Fruit fly (Drosophila melanogaster) whole organism, pupa: Measurements from ENCODE around the gene Klp10A.

Source experiments
- CG12605 ChIP-seq: fragments of 200-800 bp; sonication (Bioruptor generic); IDR thresholded peaks from 2 replicates; pipeline ENCODE4 v1.3.6; 2022; ENCODE audit warnings: missing biosample characterization, missing genetic modification characterization
- CG13204 ChIP-seq: fragments of 200-800 bp; sonication (Bioruptor generic); optimal IDR thresholded peaks from 2 replicates; lab custom pipeline; 2018; ENCODE audit warnings: missing biosample characterization, mild to moderate bottlenecking, missing genetic modification characterization, moderate library complexity
- CG15710 ChIP-seq: fragments of 200-800 bp; sonication (Bioruptor generic); optimal IDR thresholded peaks from 2 replicates; lab custom pipeline; 2018; ENCODE audit warnings: missing biosample characterization, mild to moderate bottlenecking, missing genetic modification characterization, moderate library complexity
- CG8159 ChIP-seq: fragments of 200-800 bp; sonication (Bioruptor generic); optimal IDR thresholded peaks from 3 replicates; lab custom pipeline; 2018; ENCODE audit warnings: missing biosample characterization, mild to moderate bottlenecking, missing genetic modification characterization, moderate library complexity
- CG8301 ChIP-seq: fragments of 200-800 bp; sonication (Bioruptor generic); optimal IDR thresholded peaks from 2 replicates; lab custom pipeline; 2018; ENCODE audit warnings: missing biosample characterization, mild to moderate bottlenecking, missing genetic modification characterization
- CG9948 ChIP-seq: fragments of 200-800 bp; sonication (Bioruptor generic); optimal IDR thresholded peaks from 2 replicates; lab custom pipeline; 2018; ENCODE audit warnings: missing biosample characterization, mild to moderate bottlenecking, missing genetic modification characterization, moderate library complexity
- D1 ChIP-seq: fragments of 200-800 bp; sonication (Bioruptor generic); optimal IDR thresholded peaks from 2 replicates; lab custom pipeline; 2018; ENCODE audit warnings: missing biosample characterization, mild to moderate bottlenecking, missing genetic modification characterization, moderate library complexity
- Ets98B ChIP-seq: fragments of 200-800 bp; sonication (Bioruptor generic); IDR thresholded peaks from 2 replicates; pipeline ENCODE4 v1.3.6; 2022; ENCODE audit warnings: missing biosample characterization, missing genetic modification characterization
- Pif1A ChIP-seq: fragments of 200-800 bp; sonication (Bioruptor generic); optimal IDR thresholded peaks from 3 replicates; lab custom pipeline; 2016; ENCODE audit warnings: missing biosample characterization, missing genetic modification characterization
- Pif1B ChIP-seq: fragments of 200-800 bp; sonication (Bioruptor generic); optimal IDR thresholded peaks from 3 replicates; lab custom pipeline; 2016; ENCODE audit warnings: missing biosample characterization, missing genetic modification characterization
- fd96Ca ChIP-seq: fragments of 200-800 bp; sonication (Bioruptor generic); IDR thresholded peaks from 3 replicates; pipeline ENCODE4 v1.3.6; 2022; ENCODE audit warnings: missing biosample characterization, missing genetic modification characterization
- gl ChIP-seq: fragments of 200-800 bp; sonication (Bioruptor generic); optimal IDR thresholded peaks from 2 replicates; lab custom pipeline; 2018; ENCODE audit warnings: missing biosample characterization, mild to moderate bottlenecking, missing genetic modification characterization
- rn ChIP-seq: fragments of 200-800 bp; sonication (Bioruptor generic); IDR thresholded peaks from 2 replicates; pipeline ENCODE4 v1.3.6; 2022; ENCODE audit warnings: missing biosample characterization, missing genetic modification characterization

DNA sequence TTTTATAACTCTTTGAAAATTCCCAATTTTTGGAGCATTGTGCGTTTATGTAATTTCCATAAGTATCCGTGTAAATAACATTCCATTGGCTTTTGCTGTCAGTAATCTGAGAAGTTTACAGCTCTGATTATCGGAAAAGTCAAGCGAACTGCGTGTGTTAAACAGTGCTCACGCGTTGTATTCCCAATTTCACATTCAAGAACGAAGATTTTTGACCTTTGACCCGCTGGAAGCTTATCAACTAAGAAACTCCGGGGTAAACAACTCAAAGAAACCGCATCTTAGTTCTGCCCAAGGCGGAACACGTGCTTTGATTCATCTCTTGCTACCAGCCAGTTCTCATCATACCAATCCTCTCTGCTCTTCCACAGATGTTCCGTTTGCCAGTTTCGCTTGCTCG, 27.2 kb downstream of the Klp10A start:
- TF ChIP-seq Pif1B (GFP tag; lab: Kevin White, UChicago), result no peak
- TF ChIP-seq fd96Ca, result no peak
- TF ChIP-seq CG12605 (GFP tag; lab: Robert Waterston, UW), result no peak
- TF ChIP-seq CG15710 (tag; lab: Kevin White, UChicago), result no peak
- no peak for TF ChIP-seq CG8159 (tag; lab: Kevin White, UChicago)
- no peak for TF ChIP-seq rn (GFP tag; lab: Robert Waterston, UW)
- TF ChIP-seq Ets98B (GFP tag; lab: Robert Waterston, UW), result no peak
- no peak for TF ChIP-seq CG9948 (tag; lab: Kevin White, UChicago)
- no peak for TF ChIP-seq Pif1A
- TF ChIP-seq CG8301 (tag; lab: Kevin White, UChicago), result no peak
- TF ChIP-seq CG13204 (GFP tag; lab: Kevin White, UChicago), result no peak
- TF ChIP-seq gl (tag; lab: Kevin White, UChicago), result no peak
- TF ChIP-seq D1 (tag; lab: Kevin White, UChicago), result no peak
